Fruit fly (Drosophila melanogaster) whole organism, wandering third instar larva: ENCODE measurements around the gene pHCl-1.

Experiments used
- pan ChIP-seq: fragments of >200 bp; optimal IDR thresholded peaks from 2 replicates; lab custom pipeline; 2017
- tai ChIP-seq: sonication (Bioruptor generic); optimal IDR thresholded peaks from 2 replicates; lab custom pipeline; 2016; ENCODE audit warnings: missing biosample characterization, missing genetic modification characterization

dm6 chr3L:15906262-15906661 is 7.4 kb upstream of the pHCl-1 start:
- TF ChIP-seq tai: no peak
- no peak for TF ChIP-seq pan (lab: Kevin White, UChicago)
